Worm (Caenorhabditis elegans): ENCODE measurements around the gene nspd-7.

Gene nspd-7

ce11 chrIV:10242458-10243123 is 26.4 kb downstream of the nspd-7 start:
- TF ChIP-seq mxl-3 (GFP tag; optimal IDR thresholded peaks at IDR 0.05) (no peak), F26F4.8 (GFP tag; conservative IDR thresholded peaks at IDR 0.05) (no peak), unc-130 (GFP tag; optimal IDR thresholded peaks at IDR 0.05) (peak; percentile 32), Y48G9A.11 (GFP tag; IDR thresholded peaks at IDR 0.05) (no peak), ctbp-1 (GFP tag; IDR thresholded peaks at IDR 0.05) (no peak), lsy-2 (tag; optimal IDR thresholded peaks at IDR 0.05) (no peak), egl-43 (GFP tag; IDR thresholded peaks at IDR 0.05) (no peak), mes-2 (tag; optimal IDR thresholded peaks at IDR 0.05; ENCODE audit: poor library complexity, severe bottlenecking) (peak; percentile 83), ceh-62 (tag; optimal IDR thresholded peaks at IDR 0.05) (no peak), mxl-2 (GFP tag; conservative IDR thresholded peaks at IDR 0.05) (no peak), tag-97 (GFP tag; IDR thresholded peaks at IDR 0.05) (no peak), nhr-25 (tag; optimal IDR thresholded peaks at IDR 0.05; ENCODE audit: borderline replicate concordance, insufficient read depth) (no peak), hmg-1.1 (GFP tag; IDR thresholded peaks at IDR 0.05) (0 out of 2 replicates have a peak, but pooled peaks have one; percentile 5), nhr-10 (tag; optimal IDR thresholded peaks at IDR 0.05) (no peak), egl-27 (tag; optimal IDR thresholded peaks at IDR 0.05) (no peak), nhr-28 (tag; optimal IDR thresholded peaks at IDR 0.05) (peak; percentile 53), nhr-6 (tag; optimal IDR thresholded peaks at IDR 0.05) (peak; percentile 6), fos-1 (tag; optimal IDR thresholded peaks at IDR 0.05) (no peak), cey-2 (tag; optimal IDR thresholded peaks at IDR 0.05; ENCODE audit: borderline replicate concordance, insufficient read depth) (no peak), madf-5 (GFP tag; IDR thresholded peaks at IDR 0.05) (no peak), spr-1 (tag; optimal IDR thresholded peaks at IDR 0.05) (no peak), dpl-1 (GFP tag; optimal IDR thresholded peaks at IDR 0.05) (peak; percentile 71), ZK337.2 (GFP tag; IDR thresholded peaks at IDR 0.05) (no peak), madf-9 (GFP tag; conservative IDR thresholded peaks at IDR 0.05) (0 out of 2 replicates have a peak, but pooled peaks have one; percentile 21), Y5F2A.4 (GFP tag; optimal IDR thresholded peaks at IDR 0.05) (no peak), ztf-7 (tag; optimal IDR thresholded peaks at IDR 0.05) (no peak)

DNA sequence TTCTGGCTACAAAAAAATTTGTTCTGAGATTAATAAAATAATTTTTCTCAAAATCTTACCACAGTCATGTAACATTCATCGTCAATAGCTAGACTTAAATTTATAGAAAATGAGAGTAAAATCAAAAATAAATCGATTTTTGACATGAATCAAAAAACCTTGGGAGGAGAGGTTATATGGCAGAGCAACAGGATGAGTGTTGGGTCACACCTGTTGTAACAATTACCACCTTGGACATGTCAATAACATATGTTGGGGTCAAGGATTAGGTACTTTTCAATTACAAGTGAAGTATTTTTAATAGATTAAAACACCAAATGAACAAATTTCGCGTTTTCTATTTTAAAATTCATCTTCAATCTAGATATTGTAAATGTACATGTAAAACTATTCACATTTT is 27.3 kb downstream of the nspd-7 start, which contains the start of gene lipl-7:
Gene lipl-7, minus strand, starts transcription at position 165 of the 400 bp plus-strand sequence.
- TF ChIP-seq D1046.2 (GFP tag; IDR thresholded peaks at IDR 0.05) (no peak), T20F7.1 (GFP tag; optimal IDR thresholded peaks at IDR 0.05) (no peak), zip-2 (tag; optimal IDR thresholded peaks at IDR 0.05) (no peak)

- TF ChIP-seq lin-29 (GFP tag; IDR thresholded peaks at IDR 0.05) (no peak), mxl-2 (GFP tag; conservative IDR thresholded peaks at IDR 0.05) (no peak), php-3 (GFP tag; IDR thresholded peaks at IDR 0.05) (peak; percentile 88), snpc-4 (tag; optimal IDR thresholded peaks at IDR 0.05) (no peak), nhr-102 (tag; optimal IDR thresholded peaks at IDR 0.05) (no peak), daf-16 (GFP tag; optimal IDR thresholded peaks at IDR 0.05) (no peak), daf-16 (tag; optimal IDR thresholded peaks at IDR 0.05) (peak; percentile 79), dve-1 (tag; optimal IDR thresholded peaks at IDR 0.05; ENCODE audit: insufficient read depth) (peak; percentile 52), T26A8.4 (GFP tag; IDR thresholded peaks at IDR 0.05) (no peak), gei-8 (GFP tag; optimal IDR thresholded peaks at IDR 0.05) (no peak), Y5F2A.4 (GFP tag; optimal IDR thresholded peaks at IDR 0.05) (no peak), ZK546.5 (tag; optimal IDR thresholded peaks at IDR 0.05) (no peak), ceh-62 (tag; optimal IDR thresholded peaks at IDR 0.05) (no peak), nhr-41 (GFP tag; IDR thresholded peaks at IDR 0.05) (no peak), zfp-2 (tag; optimal IDR thresholded peaks at IDR 0.05) (no peak), daf-12 (tag; optimal IDR thresholded peaks at IDR 0.05) (no peak), sdz-12 (GFP tag; optimal IDR thresholded peaks at IDR 0.05) (no peak), lim-7 (GFP tag; IDR thresholded peaks at IDR 0.05) (no peak), nhr-48 (tag; optimal IDR thresholded peaks at IDR 0.05) (no peak), nhr-77 (tag; optimal IDR thresholded peaks at IDR 0.05) (peak; percentile 32), Y75B8A.6 (GFP tag; IDR thresholded peaks at IDR 0.05) (no peak), Y48G9A.11 (GFP tag; IDR thresholded peaks at IDR 0.05) (no peak), nhr-28 (tag; optimal IDR thresholded peaks at IDR 0.05) (peak; percentile 84), jun-1 (tag; optimal IDR thresholded peaks at IDR 0.05) (no peak), ztf-7 (tag; optimal IDR thresholded peaks at IDR 0.05) (no peak), mes-2 (tag; optimal IDR thresholded peaks at IDR 0.05; ENCODE audit: poor library complexity, severe bottlenecking) (no peak)
Measured at ce11 chrIV:10239045-10239444, 29.9 kb downstream of the nspd-7 start, which contains the start of gene ech-8. ech-8 (minus strand) TSS chrIV:10239176.

Measured in whole organism, L4 larva.